Worm (Caenorhabditis elegans) whole organism, L4 larva: ENCODE data around the gene F09F7.6.

ENCODE experiments used
- F37D6.2 ChIP-seq: sonication (generic microtip); optimal IDR thresholded peaks from 2 replicates; lab custom pipeline; 2016; ENCODE audit warnings: mild to moderate bottlenecking, missing genetic modification characterization, missing compliant biosample characterization
- T20F7.1 ChIP-seq: fragments of 200-800 bp; sonication (Bioruptor generic); optimal IDR thresholded peaks from 2 replicates; lab custom pipeline; 2018; ENCODE audit warnings: mild to moderate bottlenecking, missing genetic modification characterization, missing compliant biosample characterization
- T26A8.4 ChIP-seq: fragments of 200-800 bp; sonication (Bioruptor generic); IDR thresholded peaks from 2 replicates; pipeline ENCODE4 v1.3.6; 2022; ENCODE audit warnings: missing genetic modification characterization, missing compliant biosample characterization
- Y48G9A.11 ChIP-seq: fragments of 200-800 bp; sonication (Bioruptor generic); IDR thresholded peaks from 2 replicates; pipeline ENCODE4 v1.3.6; 2022; ENCODE audit warnings: missing genetic modification reagents, missing genetic modification characterization, missing compliant biosample characterization
- Y75B8A.6 ChIP-seq: fragments of 200-800 bp; sonication (Bioruptor generic); IDR thresholded peaks from 2 replicates; pipeline ENCODE4 v1.3.6; 2022; ENCODE audit warnings: missing genetic modification reagents, missing genetic modification characterization, missing compliant biosample characterization
- ZK546.5 ChIP-seq, 2 experiments: sonication (generic microtip); optimal IDR thresholded peaks; 2 replicates each; lab custom pipeline; 2017; ENCODE audit warnings: missing biosample characterization in 2 of 2, missing genetic modification characterization in 2 of 2
- aha-1 ChIP-seq: fragments of 150-350 bp; peaks from one replicate; lab custom pipeline; 2014; ENCODE audit warnings: missing biosample characterization, missing genetic modification characterization
- ama-1 ChIP-seq: fragments of 150-350 bp; optimal IDR thresholded peaks from 2 replicates; lab custom pipeline; 2014; ENCODE audit warnings: inconsistent platforms, mixed read lengths
- arid-1 ChIP-seq: fragments of 200-800 bp; sonication (Bioruptor generic); conservative IDR thresholded peaks from 2 replicates; pipeline ENCODE4 v1.3.6; 2022; ENCODE audit warnings: missing genetic modification reagents, missing genetic modification characterization, missing compliant biosample characterization
- daf-16 ChIP-seq, 3 experiments: sonication (generic microtip); optimal IDR thresholded peaks; 2 replicates each; lab custom pipeline; 2016 to 2017; ENCODE audit warnings: missing genetic modification characterization in 3 of 3, missing genetic modification reagents in 3 of 3, mild to moderate bottlenecking in 2 of 3, missing compliant biosample characterization in 2 of 3, missing biosample characterization in 1 of 3, moderate library complexity in 1 of 3
- dmd-6 ChIP-seq: fragments of 200-800 bp; sonication (Bioruptor generic); IDR thresholded peaks from 2 replicates; pipeline ENCODE4 v1.3.6; 2022; ENCODE audit warnings: missing genetic modification reagents, missing genetic modification characterization, missing compliant biosample characterization
- dmd-8 ChIP-seq: fragments of 200-800 bp; sonication (Bioruptor generic); IDR thresholded peaks from 2 replicates; pipeline ENCODE4 v1.3.6; 2022; ENCODE audit warnings: missing genetic modification characterization, missing compliant biosample characterization
- dmd-9 ChIP-seq: fragments of 200-800 bp; sonication (Bioruptor generic); IDR thresholded peaks from 2 replicates; pipeline ENCODE4 v1.3.6; 2022; ENCODE audit warnings: missing genetic modification reagents, missing genetic modification characterization, missing compliant biosample characterization
- hif-1 ChIP-seq, 2 experiments: sonication (generic microtip); optimal IDR thresholded peaks; 2 replicates each; lab custom pipeline; 2016 to 2017; ENCODE audit warnings: missing compliant biosample characterization in 2 of 2, missing genetic modification characterization in 2 of 2, missing genetic modification reagents in 2 of 2, missing genotype in 2 of 2, mild to moderate bottlenecking in 1 of 2
- hlh-11 ChIP-seq: fragments of 200-800 bp; sonication (Bioruptor generic); optimal IDR thresholded peaks from 2 replicates; lab custom pipeline; 2018; ENCODE audit warnings: mild to moderate bottlenecking, missing genetic modification characterization, missing compliant biosample characterization
- hlh-30 ChIP-seq: sonication (generic microtip); optimal IDR thresholded peaks from 2 replicates; lab custom pipeline; 2017; ENCODE audit warnings: antibody characterized with exemption, mild to moderate bottlenecking, missing genetic modification characterization, missing compliant biosample characterization; ENCODE audit not compliant: insufficient read depth
- lim-7 ChIP-seq: fragments of 200-800 bp; sonication (Bioruptor generic); IDR thresholded peaks from 2 replicates; pipeline ENCODE4 v1.3.6; 2022; ENCODE audit warnings: missing genetic modification characterization, missing compliant biosample characterization
- lin-13 ChIP-seq: fragments of 150-350 bp; optimal IDR thresholded peaks from 2 replicates; lab custom pipeline; 2014; ENCODE audit warnings: missing biosample characterization, missing genetic modification reagents, missing genetic modification characterization
- lir-3 ChIP-seq: sonication (generic microtip); optimal IDR thresholded peaks from 2 replicates; lab custom pipeline; 2016; ENCODE audit warnings: mild to moderate bottlenecking, missing genetic modification characterization, missing compliant biosample characterization
- lsy-2 ChIP-seq, 2 experiments: fragments of 150-350 bp in 1 of 2; sonication (generic microtip) in 1 of 2; optimal IDR thresholded peaks; 2 replicates each; lab custom pipeline; 2014 to 2017; ENCODE audit warnings: missing biosample characterization in 2 of 2, missing genetic modification characterization in 2 of 2
- mdl-1 ChIP-seq, 2 experiments: fragments of 150-350 bp in 1 of 2; sonication (generic microtip) in 1 of 2; optimal IDR thresholded peaks; 2 replicates each; lab custom pipeline; 2014 to 2017; ENCODE audit warnings: missing biosample characterization in 2 of 2, missing genetic modification characterization in 2 of 2
- mdt-29 ChIP-seq: fragments of 200-800 bp; sonication (Bioruptor generic); IDR thresholded peaks from 2 replicates; pipeline ENCODE4 v1.3.6; 2022; ENCODE audit warnings: missing genetic modification reagents, missing genetic modification characterization, missing compliant biosample characterization
- mep-1 ChIP-seq: fragments of 150-350 bp; sonication (generic microtip); optimal IDR thresholded peaks from 3 replicates; lab custom pipeline; 2014; ENCODE audit warnings: missing biosample characterization, missing genetic modification characterization
- mes-2 ChIP-seq: sonication (generic microtip); optimal IDR thresholded peaks from 2 replicates; lab custom pipeline; 2016; ENCODE audit warnings: missing genotype, mild to moderate bottlenecking, missing genetic modification characterization, missing compliant biosample characterization; ENCODE audit not compliant: poor library complexity, severe bottlenecking
- nhr-10 ChIP-seq: fragments of 150-350 bp; optimal IDR thresholded peaks from 2 replicates; lab custom pipeline; 2014; ENCODE audit warnings: missing biosample characterization, missing genetic modification characterization
- nhr-102 ChIP-seq: sonication (generic microtip); optimal IDR thresholded peaks from 2 replicates; lab custom pipeline; 2016; ENCODE audit warnings: mild to moderate bottlenecking, missing genetic modification characterization, moderate library complexity, missing compliant biosample characterization
- nhr-111 ChIP-seq: fragments of 200-800 bp; sonication (Bioruptor generic); optimal IDR thresholded peaks from 2 replicates; lab custom pipeline; 2018; ENCODE audit warnings: mild to moderate bottlenecking, missing genetic modification characterization, missing compliant biosample characterization
- nhr-28 ChIP-seq: fragments of 150-350 bp; optimal IDR thresholded peaks from 2 replicates; lab custom pipeline; 2014; ENCODE audit warnings: missing biosample characterization, missing genetic modification characterization
- nhr-42 ChIP-seq: fragments of 200-800 bp; sonication (Bioruptor generic); IDR thresholded peaks from 2 replicates; pipeline ENCODE4 v1.3.6; 2022; ENCODE audit warnings: missing genetic modification characterization, missing compliant biosample characterization
- nhr-6 ChIP-seq: fragments of 150-350 bp; optimal IDR thresholded peaks from 2 replicates; lab custom pipeline; 2014; ENCODE audit warnings: missing biosample characterization, missing genetic modification characterization
- nhr-77 ChIP-seq: fragments of 150-350 bp; optimal IDR thresholded peaks from 2 replicates; lab custom pipeline; 2014; ENCODE audit warnings: missing biosample characterization, missing genetic modification characterization
- pha-4 ChIP-seq, 2 experiments: fragments of 150-350 bp in 1 of 2; fragments of 200-800 bp in 1 of 2; sonication (Bioruptor generic) in 1 of 2; IDR thresholded peaks in 1 of 2; optimal IDR thresholded peaks in 1 of 2; 2 replicates each; pipeline versions ENCODE4 v1.3.6 to Lab custom; 2014 to 2022; ENCODE audit warnings: missing genetic modification characterization in 2 of 2, missing genetic modification reagents in 2 of 2, missing biosample characterization in 1 of 2, missing compliant biosample characterization in 1 of 2
- php-3 ChIP-seq: fragments of 200-800 bp; sonication (Bioruptor generic); IDR thresholded peaks from 2 replicates; pipeline ENCODE4 v1.3.6; 2022; ENCODE audit warnings: missing genetic modification reagents, missing genetic modification characterization, missing compliant biosample characterization
- pqm-1 ChIP-seq: sonication (generic microtip); optimal IDR thresholded peaks from 2 replicates; lab custom pipeline; 2017; ENCODE audit warnings: missing biosample characterization, missing genetic modification characterization
- rbr-2 ChIP-seq: sonication (generic microtip); optimal IDR thresholded peaks from 2 replicates; lab custom pipeline; 2016; ENCODE audit warnings: missing genotype, missing genetic modification characterization, missing compliant biosample characterization
- saeg-2 ChIP-seq: fragments of 200-800 bp; sonication (Bioruptor generic); IDR thresholded peaks from 2 replicates; pipeline ENCODE4 v1.3.6; 2022; ENCODE audit warnings: missing genetic modification reagents, missing genetic modification characterization, missing compliant biosample characterization
- sdz-12 ChIP-seq: fragments of 200-800 bp; sonication (Bioruptor generic); optimal IDR thresholded peaks from 2 replicates; lab custom pipeline; 2018; ENCODE audit warnings: mild to moderate bottlenecking, missing genetic modification characterization, missing compliant biosample characterization
- snpc-1.2 ChIP-seq: fragments of 200-800 bp; sonication (Bioruptor generic); IDR thresholded peaks from 2 replicates; pipeline ENCODE4 v1.3.6; 2022; ENCODE audit warnings: missing genetic modification reagents, missing genetic modification characterization, missing compliant biosample characterization
- snpc-4 ChIP-seq: fragments of 150-350 bp; optimal IDR thresholded peaks from 2 replicates; lab custom pipeline; 2014; ENCODE audit warnings: missing biosample characterization, missing genetic modification characterization
- tag-97 ChIP-seq: fragments of 200-800 bp; sonication (Bioruptor generic); IDR thresholded peaks from 2 replicates; pipeline ENCODE4 v1.3.6; 2022; ENCODE audit warnings: missing genetic modification characterization, missing compliant biosample characterization
- tra-1 ChIP-seq: fragments of 200-800 bp; sonication (Bioruptor generic); IDR thresholded peaks from 2 replicates; pipeline ENCODE4 v1.3.6; 2022; ENCODE audit warnings: missing genetic modification reagents, missing genetic modification characterization, missing compliant biosample characterization
- zfp-2 ChIP-seq: sonication (generic microtip); optimal IDR thresholded peaks from 2 replicates; lab custom pipeline; 2016; ENCODE audit warnings: mild to moderate bottlenecking, missing genetic modification characterization, missing compliant biosample characterization
- zfp-3 ChIP-seq: fragments of 200-800 bp; sonication (Bioruptor generic); conservative IDR thresholded peaks from 2 replicates; pipeline ENCODE4 v1.3.6; 2022; ENCODE audit warnings: missing genetic modification reagents, missing genetic modification characterization, missing compliant biosample characterization
- zip-11 ChIP-seq: fragments of 200-800 bp; sonication (Bioruptor generic); IDR thresholded peaks from 2 replicates; pipeline ENCODE4 v1.3.6; 2022; ENCODE audit warnings: missing genetic modification characterization, missing compliant biosample characterization

F09F7.6 gene

DNA sequence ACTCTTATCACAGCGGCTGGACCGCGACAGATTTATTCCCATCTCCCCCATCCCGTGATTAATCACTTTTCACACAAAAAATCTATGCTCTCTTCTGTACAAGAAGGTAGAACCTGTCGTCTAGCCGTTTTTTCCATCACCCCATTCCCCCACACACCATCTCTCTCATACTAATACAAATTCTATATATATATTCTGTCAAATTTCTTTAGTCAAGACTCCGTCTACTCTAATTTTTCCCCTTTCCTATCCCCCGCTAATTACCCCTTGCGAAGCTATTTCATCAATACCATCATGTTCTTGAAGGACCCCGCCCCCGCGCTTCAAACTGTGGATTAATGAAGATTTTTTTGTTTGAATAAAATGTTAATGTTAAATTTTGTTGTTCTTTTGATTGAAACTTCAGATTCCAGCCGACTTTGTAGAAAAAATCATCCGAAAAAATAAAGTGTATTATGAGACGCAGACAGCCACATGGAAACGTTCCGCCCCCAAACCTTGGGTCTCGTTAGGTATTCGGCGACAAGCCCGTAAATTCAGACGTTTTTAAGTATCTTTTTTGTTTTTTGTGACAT is 45.8 kb downstream of the F09F7.6 start:
- TF ChIP-seq nhr-77 (tag; lab: Kevin White, UChicago) (no peak), dmd-8 (GFP tag; lab: Robert Waterston, UW) (0 out of 2 replicates have a peak, but pooled peaks have one; percentile 33), php-3 (GFP tag; lab: Robert Waterston, UW) (peak; percentile 38), nhr-102 (tag; lab: Kevin White, UChicago) (peak; percentile 44), snpc-4 (no peak), dmd-6 (GFP tag; lab: Robert Waterston, UW) (peak; percentile 7; the same call in 1 of the 2 replicates), saeg-2 (GFP tag; lab: Robert Waterston, UW) (0 out of 2 replicates have a peak, but pooled peaks have one; percentile 11), snpc-1.2 (GFP tag; lab: Robert Waterston, UW) (no peak), tra-1 (GFP tag; lab: Robert Waterston, UW) (0 out of 2 replicates have a peak, but pooled peaks have one; percentile 51), F37D6.2 (tag; lab: Kevin White, UChicago) (no peak), T26A8.4 (GFP tag; lab: Robert Waterston, UW) (peak; percentile 76), pha-4 (GFP tag; IDR thresholded peaks at IDR 0.05; lab: Robert Waterston, UW) (no peak), pha-4 (tag; optimal IDR thresholded peaks at IDR 0.05; lab: Kevin White, UChicago) (no peak), zfp-2 (tag; lab: Kevin White, UChicago) (no peak), hlh-11 (tag; lab: Kevin White, UChicago) (peak; percentile 18), nhr-10 (peak; percentile 76), Y48G9A.11 (GFP tag; lab: Robert Waterston, UW) (no peak), nhr-6 (no peak), Y75B8A.6 (GFP tag; lab: Robert Waterston, UW) (no peak), lsy-2 (tag; optimal IDR thresholded peaks at IDR 0.05; lab: Kevin White, UChicago) (peak in 1 of 2 experiments; percentile 52), rbr-2 (tag; lab: Kevin White, UChicago) (peak; percentile 4), daf-16 (GFP tag; optimal IDR thresholded peaks at IDR 0.05; lab: Kevin White, UChicago) (no peak), daf-16 (tag; optimal IDR thresholded peaks at IDR 0.05; lab: Kevin White, UChicago) (peak; percentile 32), lin-13 (peak; percentile 61), lir-3 (tag; lab: Kevin White, UChicago) (no peak), ama-1 (lab: Kevin White, UChicago) (peak; percentile 86), hif-1 (tag; optimal IDR thresholded peaks at IDR 0.05; lab: Kevin White, UChicago) (no peak), mep-1 (tag; lab: Kevin White, UChicago) (peak; percentile 11), zfp-3 (GFP tag; lab: Robert Waterston, UW) (peak; percentile 88; the same call in 1 of the 2 replicates), nhr-42 (GFP tag; lab: Robert Waterston, UW) (peak; percentile 27; the same call in 1 of the 2 replicates), arid-1 (GFP tag; lab: Robert Waterston, UW) (peak; percentile 53; the same call in 1 of the 2 replicates), nhr-111 (peak; percentile 50), mdt-29 (GFP tag; lab: Robert Waterston, UW) (no peak; the same call in 1 of the 2 replicates), dmd-9 (GFP tag; lab: Robert Waterston, UW) (peak; percentile 50; the same call in 1 of the 2 replicates), nhr-28 (no peak), sdz-12 (peak; percentile 10), mdl-1 (tag; optimal IDR thresholded peaks at IDR 0.05; lab: Kevin White, UChicago) (peak in 1 of 2 experiments; percentile 18), lim-7 (GFP tag; lab: Robert Waterston, UW) (peak; percentile 43; the same call in 1 of the 2 replicates), tag-97 (no peak), mes-2 (tag; lab: Kevin White, UChicago) (peak; percentile 32), hlh-30 (tag; lab: Kevin White, UChicago) (peak; percentile 44), aha-1 (peak; percentile 99), T20F7.1 (peak; percentile 67), ZK546.5 (tag; optimal IDR thresholded peaks at IDR 0.05; lab: Kevin White, UChicago) (no peak), zip-11 (no peak), pqm-1 (tag; lab: Kevin White, UChicago) (no peak)
